Fruit fly (Drosophila melanogaster) whole organism, embryonic: Measurements from ENCODE around the gene CG9393.
A peak's percentile ranks its signal among the peaks of the same experiment; 100 is the strongest.

Experiments used
- Adf1 ChIP-seq: fragments of 200-800 bp; sonication (Bioruptor generic); IDR thresholded peaks from 2 replicates; pipeline ENCODE4 v1.3.6; 2022; ENCODE audit warnings: missing biosample characterization, missing genetic modification characterization
- Antp ChIP-seq: fragments of 200-800 bp; sonication (Bioruptor generic); optimal IDR thresholded peaks from 3 replicates; lab custom pipeline; 2016; ENCODE audit warnings: missing biosample characterization, missing genetic modification characterization
- Bdp1 ChIP-seq: fragments of 200-800 bp; sonication (Bioruptor generic); optimal IDR thresholded peaks from 3 replicates; lab custom pipeline; 2016; ENCODE audit warnings: missing biosample characterization, missing genetic modification characterization
- CG10147 ChIP-seq: fragments of 200-800 bp; sonication (Bioruptor generic); optimal IDR thresholded peaks from 2 replicates; lab custom pipeline; 2019; ENCODE audit warnings: missing biosample characterization, mild to moderate bottlenecking, missing genetic modification characterization, moderate library complexity
- CG12219 ChIP-seq: fragments of 200-800 bp; sonication (Bioruptor generic); optimal IDR thresholded peaks from 3 replicates; lab custom pipeline; 2018; ENCODE audit warnings: missing biosample characterization, mild to moderate bottlenecking, missing genetic modification characterization
- CG1529 ChIP-seq: fragments of 200-800 bp; sonication (Bioruptor generic); optimal IDR thresholded peaks from 3 replicates; lab custom pipeline; 2018; ENCODE audit warnings: missing biosample characterization, missing genetic modification characterization
- CG1603 ChIP-seq: fragments of 200-800 bp; sonication (Bioruptor generic); optimal IDR thresholded peaks from 2 replicates; lab custom pipeline; 2019; ENCODE audit warnings: missing biosample characterization, mild to moderate bottlenecking, missing genetic modification characterization, moderate library complexity
- CG16863 ChIP-seq: fragments of 200-800 bp; sonication (Bioruptor generic); optimal IDR thresholded peaks from 3 replicates; lab custom pipeline; 2016; ENCODE audit warnings: missing biosample characterization, missing genetic modification characterization
- CG17361 ChIP-seq: fragments of 200-800 bp; sonication (Bioruptor generic); IDR thresholded peaks from 3 replicates; pipeline ENCODE4 v1.3.6; 2022; ENCODE audit warnings: missing biosample characterization, missing genetic modification characterization
- CG17829 ChIP-seq: fragments of 200-800 bp; optimal IDR thresholded peaks from 2 replicates; lab custom pipeline; 2019; ENCODE audit warnings: missing biosample characterization, mild to moderate bottlenecking, missing genetic modification characterization, moderate library complexity
- CG18011 ChIP-seq: fragments of 200-800 bp; sonication (Bioruptor generic); optimal IDR thresholded peaks from 2 replicates; lab custom pipeline; 2017; ENCODE audit warnings: missing biosample characterization, missing genetic modification characterization, mild to moderate bottlenecking, moderate library complexity, missing genotype
- CG1832 ChIP-seq: fragments of 200-800 bp; sonication (Bioruptor generic); optimal IDR thresholded peaks from 2 replicates; lab custom pipeline; 2017; ENCODE audit warnings: missing biosample characterization, mild to moderate bottlenecking, missing genetic modification characterization, inconsistent platforms
- CG2202 ChIP-seq: fragments of 200-800 bp; sonication (Bioruptor generic); optimal IDR thresholded peaks from 2 replicates; lab custom pipeline; 2018; ENCODE audit warnings: missing biosample characterization, mild to moderate bottlenecking, missing genetic modification characterization
- CG2712 ChIP-seq: fragments of 200-800 bp; optimal IDR thresholded peaks from 3 replicates; lab custom pipeline; 2019; ENCODE audit warnings: missing biosample characterization, mild to moderate bottlenecking, missing genetic modification characterization, moderate library complexity
- CG32767 ChIP-seq: fragments of 200-800 bp; sonication (Bioruptor generic); IDR thresholded peaks from 2 replicates; pipeline ENCODE4 v1.3.6; 2022; ENCODE audit warnings: missing biosample characterization, missing genetic modification characterization
- CG33557 ChIP-seq: fragments of 200-800 bp; sonication (Bioruptor generic); optimal IDR thresholded peaks from 2 replicates; lab custom pipeline; 2019; ENCODE audit warnings: missing biosample characterization, mild to moderate bottlenecking, missing genetic modification characterization, moderate library complexity
- CG34376 ChIP-seq: fragments of 200-800 bp; sonication (Bioruptor generic); optimal IDR thresholded peaks from 2 replicates; lab custom pipeline; 2018; ENCODE audit warnings: missing biosample characterization, mild to moderate bottlenecking, missing genetic modification characterization
- CG34422 ChIP-seq: fragments of 200-800 bp; sonication (Bioruptor generic); IDR thresholded peaks from 3 replicates; pipeline ENCODE4 v1.3.6; 2022; ENCODE audit warnings: missing biosample characterization, missing genetic modification characterization
- CG4424 ChIP-seq: fragments of 200-800 bp; sonication (Bioruptor generic); optimal IDR thresholded peaks from 3 replicates; lab custom pipeline; 2016; ENCODE audit warnings: missing biosample characterization, missing genetic modification characterization
- CG7963 ChIP-seq: fragments of 200-800 bp; sonication (Bioruptor generic); IDR thresholded peaks from 3 replicates; pipeline ENCODE4 v1.3.6; 2022; ENCODE audit warnings: missing biosample characterization, missing genetic modification characterization; ENCODE audit not compliant: partially characterized antibody
- CG7987 ChIP-seq: fragments of 200-800 bp; sonication (Bioruptor generic); optimal IDR thresholded peaks from 2 replicates; lab custom pipeline; 2018; ENCODE audit warnings: missing biosample characterization, mild to moderate bottlenecking, missing genetic modification characterization, moderate library complexity
- CG8359 ChIP-seq: fragments of 200-800 bp; sonication (Bioruptor generic); optimal IDR thresholded peaks from 2 replicates; lab custom pipeline; 2017; ENCODE audit warnings: missing biosample characterization, mild to moderate bottlenecking, missing genetic modification characterization, borderline replicate concordance
- CG9437 ChIP-seq: fragments of 200-800 bp; sonication (Bioruptor generic); optimal IDR thresholded peaks from 2 replicates; lab custom pipeline; 2018; ENCODE audit warnings: missing biosample characterization, mild to moderate bottlenecking, missing genetic modification characterization
- CoRest ChIP-seq: fragments of 200-800 bp; sonication (Bioruptor generic); optimal IDR thresholded peaks from 3 replicates; lab custom pipeline; 2018; ENCODE audit warnings: missing biosample characterization, mild to moderate bottlenecking, missing genetic modification characterization, moderate library complexity
- HLH4C ChIP-seq: fragments of 200-800 bp; sonication (Bioruptor generic); IDR thresholded peaks from 3 replicates; pipeline ENCODE4 v1.3.6; 2022; ENCODE audit warnings: missing biosample characterization, missing genetic modification characterization; ENCODE audit not compliant: partially characterized antibody
- Hr78 ChIP-seq, 2 experiments: fragments of 200-800 bp in 1 of 2; fragments of >200 bp in 1 of 2; sonication (Bioruptor generic) in 1 of 2; optimal IDR thresholded peaks; 2 replicates each; lab custom pipeline; 2017 to 2019; ENCODE audit warnings: missing biosample characterization in 2 of 2, missing genetic modification characterization in 2 of 2, mild to moderate bottlenecking in 1 of 2, moderate library complexity in 1 of 2
- Myb ChIP-seq: fragments of 200-800 bp; sonication (Bioruptor generic); optimal IDR thresholded peaks from 2 replicates; lab custom pipeline; 2016; ENCODE audit warnings: missing biosample characterization, missing genetic modification characterization
- NC2β ChIP-seq: fragments of 200-800 bp; sonication (Bioruptor generic); optimal IDR thresholded peaks from 2 replicates; lab custom pipeline; 2016; ENCODE audit warnings: missing biosample characterization, missing genetic modification characterization
- PHDP ChIP-seq: fragments of 200-800 bp; sonication (Bioruptor generic); optimal IDR thresholded peaks from 3 replicates; lab custom pipeline; 2018; ENCODE audit warnings: missing biosample characterization, mild to moderate bottlenecking, missing genetic modification characterization, moderate library complexity
- Scr ChIP-seq: fragments of 200-800 bp; sonication (Bioruptor generic); IDR thresholded peaks from 2 replicates; pipeline ENCODE4 v1.3.6; 2022; ENCODE audit warnings: missing biosample characterization, missing genetic modification characterization; ENCODE audit not compliant: partially characterized antibody
- Xbp1 ChIP-seq: fragments of 200-800 bp; sonication (Bioruptor generic); optimal IDR thresholded peaks from 3 replicates; lab custom pipeline; 2016; ENCODE audit warnings: missing biosample characterization, mild to moderate bottlenecking, missing genetic modification characterization
- caup ChIP-seq: fragments of 200-800 bp; sonication (Bioruptor generic); optimal IDR thresholded peaks from 3 replicates; lab custom pipeline; 2017; ENCODE audit warnings: missing biosample characterization, mild to moderate bottlenecking, missing genetic modification characterization, moderate library complexity; ENCODE audit not compliant: severe bottlenecking
- chm ChIP-seq: fragments of 200-800 bp; sonication (Bioruptor generic); IDR thresholded peaks from 2 replicates; pipeline ENCODE4 v1.3.6; 2022; ENCODE audit warnings: missing biosample characterization, missing genetic modification characterization
- crc ChIP-seq: fragments of 200-800 bp; sonication (Bioruptor generic); optimal IDR thresholded peaks from 2 replicates; lab custom pipeline; 2016; ENCODE audit warnings: missing biosample characterization, missing genetic modification characterization
- crol ChIP-seq: fragments of 200-800 bp; sonication (Bioruptor generic); IDR thresholded peaks from 2 replicates; pipeline ENCODE4 v1.3.6; 2022; ENCODE audit warnings: missing biosample characterization, missing genetic modification characterization
- dpn ChIP-seq, 2 experiments: fragments of 200-800 bp; sonication (Bioruptor generic); optimal IDR thresholded peaks; 3 replicates each; lab custom pipeline; 2016; ENCODE audit warnings: missing biosample characterization in 2 of 2, missing genetic modification characterization in 2 of 2
- dysf ChIP-seq: fragments of 200-800 bp; sonication (Bioruptor generic); IDR thresholded peaks from 3 replicates; pipeline ENCODE4 v1.3.6; 2022; ENCODE audit warnings: missing biosample characterization, missing genetic modification characterization
- gce ChIP-seq: fragments of 200-800 bp; sonication (Bioruptor generic); IDR thresholded peaks from 3 replicates; pipeline ENCODE4 v1.3.6; 2022; ENCODE audit warnings: missing biosample characterization, missing genetic modification characterization
- hb ChIP-seq: fragments of 200-800 bp; sonication (Bioruptor generic); IDR thresholded peaks from 3 replicates; pipeline ENCODE4 v1.3.6; 2022; ENCODE audit warnings: missing biosample characterization, missing genetic modification characterization; ENCODE audit not compliant: partially characterized antibody
- lmd ChIP-seq: fragments of 200-800 bp; sonication (Bioruptor generic); IDR thresholded peaks from 2 replicates; pipeline ENCODE4 v1.3.6; 2022; ENCODE audit warnings: missing biosample characterization, missing genetic modification characterization
- lola ChIP-seq, 3 experiments: fragments of >200 bp in 2 of 3; fragments of 200-800 bp in 1 of 3; sonication (Bioruptor generic) in 1 of 3; optimal IDR thresholded peaks; 2 replicates each; lab custom pipeline; 2017 to 2019; ENCODE audit warnings: missing biosample characterization in 3 of 3, missing genetic modification characterization in 3 of 3, mild to moderate bottlenecking in 1 of 3, moderate library complexity in 1 of 3
- nmo ChIP-seq: fragments of 200-800 bp; sonication (Bioruptor generic); optimal IDR thresholded peaks from 2 replicates; lab custom pipeline; 2018; ENCODE audit warnings: missing biosample characterization, mild to moderate bottlenecking, missing genetic modification characterization, moderate library complexity
- peb ChIP-seq: fragments of 200-800 bp; sonication (Bioruptor generic); IDR thresholded peaks from 2 replicates; pipeline ENCODE4 v1.3.6; 2022; ENCODE audit warnings: missing biosample characterization, missing genetic modification characterization
- pum ChIP-seq: fragments of 200-800 bp; sonication (Bioruptor generic); optimal IDR thresholded peaks from 2 replicates; lab custom pipeline; 2016; ENCODE audit warnings: missing biosample characterization, missing genetic modification characterization
- salm ChIP-seq: fragments of 200-800 bp; sonication (Bioruptor generic); optimal IDR thresholded peaks from 2 replicates; lab custom pipeline; 2018; ENCODE audit warnings: missing biosample characterization, mild to moderate bottlenecking, missing genetic modification characterization
- trh ChIP-seq: fragments of 200-800 bp; sonication (Bioruptor generic); optimal IDR thresholded peaks from 2 replicates; lab custom pipeline; 2016; ENCODE audit warnings: missing biosample characterization, missing genetic modification characterization
- zen2 ChIP-seq: fragments of 200-800 bp; sonication (Bioruptor generic); IDR thresholded peaks from 3 replicates; pipeline ENCODE4 v1.3.6; 2022; ENCODE audit warnings: missing biosample characterization, missing genetic modification characterization; ENCODE audit not compliant: partially characterized antibody
- zf30C ChIP-seq: fragments of 200-800 bp; sonication (Bioruptor generic); optimal IDR thresholded peaks from 3 replicates; lab custom pipeline; 2018; ENCODE audit warnings: missing biosample characterization, mild to moderate bottlenecking, missing genetic modification characterization
- zfh1 ChIP-seq: fragments of 200-800 bp; sonication (Bioruptor generic); IDR thresholded peaks from 3 replicates; pipeline ENCODE4 v1.3.6; 2022; ENCODE audit warnings: missing biosample characterization, missing genetic modification characterization
- zfh2 ChIP-seq: fragments of 200-800 bp; sonication (Bioruptor generic); optimal IDR thresholded peaks from 2 replicates; lab custom pipeline; 2016; ENCODE audit warnings: missing biosample characterization, missing genetic modification characterization

CG9393 gene

dm6 chr3R:9605084-9605483 lies 41.6 kb upstream of the CG9393 start (continued):
- TF ChIP-seq gce (GFP tag; lab: Robert Waterston, UW) (no peak), CG9437 (GFP tag; lab: Kevin White, UChicago) (no peak), CoRest (peak; percentile 28), NC2β (GFP tag; lab: Kevin White, UChicago) (peak; percentile 63), CG8359 (GFP tag; lab: Kevin White, UChicago) (peak; percentile 42), crc (GFP tag; lab: Kevin White, UChicago) (no peak), pum (GFP tag; lab: Kevin White, UChicago) (peak; percentile 26), CG1832 (GFP tag; lab: Kevin White, UChicago) (no peak), CG2712 (tag; lab: Kevin White, UChicago) (peak; percentile 81), PHDP (tag; lab: Kevin White, UChicago) (no peak), Myb (GFP tag; lab: Kevin White, UChicago) (no peak), zfh1 (GFP tag; lab: Robert Waterston, UW) (peak; percentile 68; the same call in 1 of the 3 replicates), CG12219 (no peak), peb (no peak), CG32767 (no peak), zf30C (GFP tag; lab: Kevin White, UChicago) (peak; percentile 77), CG10147 (GFP tag; lab: Kevin White, UChicago) (no peak), hb (GFP tag; lab: Robert Waterston, UW) (no peak), CG1603 (tag; lab: Kevin White, UChicago) (peak; percentile 77), Xbp1 (peak; percentile 9), Scr (GFP tag; lab: Robert Waterston, UW) (no peak), CG16863 (GFP tag; lab: Kevin White, UChicago) (peak; percentile 23), dpn (GFP tag; optimal IDR thresholded peaks at IDR 0.05; lab: Kevin White, UChicago) (peak; percentile 11 to 29), CG34422 (GFP tag; lab: Robert Waterston, UW) (no peak), chm (peak; percentile 63; the same call in 1 of the 2 replicates), zen2 (no peak), CG7987 (no peak), CG1529 (no peak), caup (GFP tag; lab: Kevin White, UChicago) (no peak), Adf1 (GFP tag; lab: Robert Waterston, UW) (no peak), CG4424 (GFP tag; lab: Kevin White, UChicago) (peak; percentile 67), lola (GFP tag; optimal IDR thresholded peaks at IDR 0.05; lab: Kevin White, UChicago) (peak in 1 of 3 experiments; percentile 71), CG33557 (GFP tag; lab: Kevin White, UChicago) (peak; percentile 56), dysf (GFP tag; lab: Robert Waterston, UW) (no peak), salm (no peak), Antp (peak; percentile 12), CG7963 (no peak), crol (GFP tag; lab: Robert Waterston, UW) (peak; percentile 29; the same call in 1 of the 2 replicates), CG17829 (tag; lab: Kevin White, UChicago) (peak; percentile 78), trh (no peak), lmd (no peak), CG2202 (tag; lab: Kevin White, UChicago) (peak; percentile 26), Bdp1 (GFP tag; lab: Kevin White, UChicago) (no peak), CG34376 (no peak), Hr78 (GFP tag; optimal IDR thresholded peaks at IDR 0.05; lab: Kevin White, UChicago) (no peak), CG18011 (GFP tag; lab: Kevin White, UChicago) (no peak), nmo (GFP tag; lab: Kevin White, UChicago) (peak; percentile 63), zfh2 (GFP tag; lab: Kevin White, UChicago) (no peak), CG17361 (GFP tag; lab: Robert Waterston, UW) (peak; percentile 54; the same call in 2 of the 3 replicates), HLH4C (GFP tag; lab: Robert Waterston, UW) (no peak)
